Worm (Caenorhabditis elegans): ENCODE measurements around the gene ndub-3.

The ndub-3 gene

ce11 chrII:8933693-8934432 lies 30.8 kb downstream of the ndub-3 start, which contains the start of gene T21B10.3 (continued):
- no peak for TF ChIP-seq egl-13 (tag; optimal IDR thresholded peaks at IDR 0.05)
- peak; percentile 22 for TF ChIP-seq rnt-1 (tag; optimal IDR thresholded peaks at IDR 0.05)
- TF ChIP-seq alr-1 (tag; optimal IDR thresholded peaks at IDR 0.05; ENCODE audit: borderline replicate concordance) = no peak

ce11 chrII:8932392-8932791 lies 32.3 kb downstream of the ndub-3 start:
- no peak for TF ChIP-seq xbp-1 (tag; optimal IDR thresholded peaks at IDR 0.05)
- TF ChIP-seq mef-2 (tag; optimal IDR thresholded peaks at IDR 0.05) = no peak
- TF ChIP-seq vab-15 (tag; optimal IDR thresholded peaks at IDR 0.05) = no peak
- TF ChIP-seq lin-14 (GFP tag; optimal IDR thresholded peaks at IDR 0.05) = no peak
- no peak for TF ChIP-seq C04F5.9 (tag; optimal IDR thresholded peaks at IDR 0.05)
- TF ChIP-seq tbx-2 (tag; optimal IDR thresholded peaks at IDR 0.05) = no peak
- TF ChIP-seq zag-1 (tag; optimal IDR thresholded peaks at IDR 0.05) = no peak
- no peak for TF ChIP-seq unc-130 (tag; optimal IDR thresholded peaks at IDR 0.05)
- TF ChIP-seq pqm-1 (tag; optimal IDR thresholded peaks at IDR 0.05) = no peak
- no peak for TF ChIP-seq aly-2 (tag; optimal IDR thresholded peaks at IDR 0.05)
- no peak for TF ChIP-seq nhr-20 (tag; optimal IDR thresholded peaks at IDR 0.05)
- TF ChIP-seq nhr-90 (tag; optimal IDR thresholded peaks at IDR 0.05; ENCODE audit: poor library complexity) = no peak
- TF ChIP-seq efl-3 (GFP tag; optimal IDR thresholded peaks at IDR 0.05) = no peak

- no peak for TF ChIP-seq egl-27 (tag; optimal IDR thresholded peaks at IDR 0.05)
- no peak for TF ChIP-seq rnt-1 (tag; optimal IDR thresholded peaks at IDR 0.05)
- no peak for TF ChIP-seq lin-39 (tag; optimal IDR thresholded peaks at IDR 0.05)
- TF ChIP-seq ets-5 (GFP tag; IDR thresholded peaks at IDR 0.05) = no peak
- no peak for TF ChIP-seq fkh-8 (tag; optimal IDR thresholded peaks at IDR 0.05)
- peak in 1 of 2 experiments; percentile 27 for TF ChIP-seq lsy-2 (tag; optimal IDR thresholded peaks at IDR 0.05)
- TF ChIP-seq isw-1 (GFP tag; IDR thresholded peaks at IDR 0.05) = no peak
- TF ChIP-seq sox-4 (tag; optimal IDR thresholded peaks at IDR 0.05) = no peak
- TF ChIP-seq grh-1 (GFP tag; IDR thresholded peaks at IDR 0.05) = no peak
- peak in 1 of 2 experiments; percentile 32 for TF ChIP-seq mdl-1 (tag; optimal IDR thresholded peaks at IDR 0.05)
- no peak for TF ChIP-seq nhr-11 (tag; optimal IDR thresholded peaks at IDR 0.05)
- TF ChIP-seq nhr-71 (tag; optimal IDR thresholded peaks at IDR 0.05) = peak; percentile 34
- TF ChIP-seq dsc-1 (tag; optimal IDR thresholded peaks at IDR 0.05) = peak; percentile 4
- TF ChIP-seq pax-3 (tag; optimal IDR thresholded peaks at IDR 0.05) = no peak
- peak in 1 of 3 experiments; percentile 13 for TF ChIP-seq dpl-1 (GFP tag; optimal IDR thresholded peaks at IDR 0.05)
- TF ChIP-seq unc-98 (GFP tag; IDR thresholded peaks at IDR 0.05) = no peak
- no peak for TF ChIP-seq aly-2 (tag; optimal IDR thresholded peaks at IDR 0.05)
- no peak for TF ChIP-seq nhr-19 (GFP tag; conservative IDR thresholded peaks at IDR 0.05)
- TF ChIP-seq lin-35 (GFP tag; optimal IDR thresholded peaks at IDR 0.05) = peak; percentile 29 to 31
- TF ChIP-seq swsn-7 (tag; optimal IDR thresholded peaks at IDR 0.05) = peak; percentile 21
- no peak for TF ChIP-seq lin-13 (GFP tag; optimal IDR thresholded peaks at IDR 0.05)
- TF ChIP-seq nhr-90 (tag; optimal IDR thresholded peaks at IDR 0.05; ENCODE audit: poor library complexity) = no peak
- TF ChIP-seq unc-130 (tag; optimal IDR thresholded peaks at IDR 0.05) = peak; percentile 15
- no peak for TF ChIP-seq lin-15B (tag; optimal IDR thresholded peaks at IDR 0.05)
- TF ChIP-seq unc-86 (tag; optimal IDR thresholded peaks at IDR 0.05) = no peak
- TF ChIP-seq nhr-20 (tag; optimal IDR thresholded peaks at IDR 0.05) = peak; percentile 25
- no peak for TF ChIP-seq blmp-1 (tag; optimal IDR thresholded peaks at IDR 0.05)
- no peak for TF ChIP-seq sup-37 (GFP tag; optimal IDR thresholded peaks at IDR 0.05)
- TF ChIP-seq lin-14 (GFP tag; optimal IDR thresholded peaks at IDR 0.05) = peak; percentile 76
- no peak for TF ChIP-seq pag-3 (tag; optimal IDR thresholded peaks at IDR 0.05; ENCODE audit: borderline replicate concordance, insufficient read depth)
- no peak for TF ChIP-seq mef-2 (tag; optimal IDR thresholded peaks at IDR 0.05)
- no peak for TF ChIP-seq hlh-17 (GFP tag; optimal IDR thresholded peaks at IDR 0.05; ENCODE audit: borderline replicate concordance)
- no peak for TF ChIP-seq nhr-28 (tag; optimal IDR thresholded peaks at IDR 0.05)
- TF ChIP-seq nhr-47 (tag; optimal IDR thresholded peaks at IDR 0.05) = no peak
- TF ChIP-seq unc-30 (tag; optimal IDR thresholded peaks at IDR 0.05) = no peak
- TF ChIP-seq ceh-8 (GFP tag; optimal IDR thresholded peaks at IDR 0.05) = no peak
These were observed 33.1 kb downstream of the ndub-3 start for ce11 chrII:8931405-8932149.

Measured in whole organism, L1 larva.